Fruit fly (Drosophila melanogaster): ENCODE measurements around the gene nis.
A peak's percentile ranks its signal among the peaks of the same experiment; 100 is the strongest.

nis gene

DNA sequence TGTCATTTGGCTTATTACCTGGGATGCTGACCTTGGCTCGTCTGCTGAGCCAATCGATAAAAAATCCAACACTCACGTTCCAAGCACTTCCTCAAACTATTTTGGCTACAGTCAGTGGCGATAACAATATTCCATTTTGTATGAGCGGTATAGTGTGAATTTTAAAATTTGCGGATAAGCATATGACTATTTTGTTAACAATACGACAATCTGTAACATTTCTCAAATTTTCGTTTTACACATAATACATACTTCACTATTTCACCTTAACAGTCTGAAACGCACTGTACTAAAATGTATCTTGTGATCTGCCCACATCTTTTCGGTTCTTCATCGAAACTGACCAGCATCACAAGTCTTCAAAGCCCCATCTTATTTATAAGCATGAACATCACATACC is 7.7 kb downstream of the nis start (continued):
- TF ChIP-seq CG2116 (GFP tag; optimal IDR thresholded peaks at IDR 0.05) (no peak), CG9727 (GFP tag; optimal IDR thresholded peaks at IDR 0.05) (peak; percentile 33), scrt (GFP tag; optimal IDR thresholded peaks at IDR 0.05) (peak; percentile 72), ase (GFP tag; IDR thresholded peaks at IDR 0.05) (peak; percentile 63; the same call in 2 of the 3 replicates), Hmr (GFP tag; optimal IDR thresholded peaks at IDR 0.05) (peak; percentile 72), E2f1 (GFP tag; IDR thresholded peaks at IDR 0.05) (peak; percentile 73), NK7.1 (GFP tag; optimal IDR thresholded peaks at IDR 0.05) (peak; percentile 37), zfh2 (GFP tag; optimal IDR thresholded peaks at IDR 0.05) (peak; percentile 76), gfzf (GFP tag; optimal IDR thresholded peaks at IDR 0.05) (no peak), CG3838 (GFP tag; optimal IDR thresholded peaks at IDR 0.05) (no peak), wek (GFP tag; optimal IDR thresholded peaks at IDR 0.05) (no peak), sima (GFP tag; optimal IDR thresholded peaks at IDR 0.05) (no peak), crc (GFP tag; optimal IDR thresholded peaks at IDR 0.05) (peak; percentile 66), ci (GFP tag; IDR thresholded peaks at IDR 0.05) (peak; percentile 58; the same call in 2 of the 3 replicates), esg (GFP tag; conservative IDR thresholded peaks at IDR 0.05) (peak; percentile 65), CHES-1-like (GFP tag; optimal IDR thresholded peaks at IDR 0.05) (peak; percentile 48), run (tag; optimal IDR thresholded peaks at IDR 0.05) (peak; percentile 32), CG15479 (GFP tag; optimal IDR thresholded peaks at IDR 0.05) (no peak), CG7987 (GFP tag; optimal IDR thresholded peaks at IDR 0.05) (peak; percentile 32), CG32532 (GFP tag; IDR thresholded peaks at IDR 0.05) (peak; percentile 92), Myb (GFP tag; optimal IDR thresholded peaks at IDR 0.05) (peak; percentile 35), nmo (GFP tag; optimal IDR thresholded peaks at IDR 0.05) (peak; percentile 63), mirr (GFP tag; optimal IDR thresholded peaks at IDR 0.05) (peak; percentile 61), otp (GFP tag; IDR thresholded peaks at IDR 0.05) (0 out of 3 replicates have a peak, but pooled peaks have one; percentile 42), hth (optimal IDR thresholded peaks at IDR 0.05) (no peak), tll (GFP tag; optimal IDR thresholded peaks at IDR 0.05) (no peak), Nf-YB (GFP tag; optimal IDR thresholded peaks at IDR 0.05) (peak; percentile 32), CG31388 (GFP tag; optimal IDR thresholded peaks at IDR 0.05) (no peak), br (optimal IDR thresholded peaks at IDR 0.05) (no peak), Med (GFP tag) (peak; percentile 97), CG6175 (GFP tag; IDR thresholded peaks at IDR 0.05) (0 out of 3 replicates have a peak, but pooled peaks have one; percentile 38), NfI (GFP tag; optimal IDR thresholded peaks at IDR 0.05) (peak; percentile 69), CG10267 (tag; optimal IDR thresholded peaks at IDR 0.05) (peak; percentile 47), CG7271 (tag; optimal IDR thresholded peaks at IDR 0.05) (no peak), CG17568 (GFP tag; optimal IDR thresholded peaks at IDR 0.05) (peak; percentile 53), dan (GFP tag; IDR thresholded peaks at IDR 0.05) (no peak), CG11398 (GFP tag; optimal IDR thresholded peaks at IDR 0.05) (no peak), jigr1 (GFP tag; IDR thresholded peaks at IDR 0.05) (no peak), CG4282 (GFP tag; optimal IDR thresholded peaks at IDR 0.05) (no peak), H15 (GFP tag; IDR thresholded peaks at IDR 0.05) (peak; percentile 57; the same call in 1 of the 3 replicates), Dbx (GFP tag; IDR thresholded peaks at IDR 0.05) (peak; percentile 84), lab (GFP tag; optimal IDR thresholded peaks at IDR 0.05) (peak; percentile 86), Dad (GFP tag; optimal IDR thresholded peaks at IDR 0.05) (peak; percentile 50), Poxn (GFP tag; IDR thresholded peaks at IDR 0.05) (0 out of 2 replicates have a peak, but pooled peaks have one; percentile 10), kah (GFP tag; optimal IDR thresholded peaks at IDR 0.05) (peak; percentile 18), CG3995 (GFP tag; optimal IDR thresholded peaks at IDR 0.05) (peak; percentile 19), CG11247 (GFP tag; IDR thresholded peaks at IDR 0.05) (peak; percentile 65), CG43689 (GFP tag; IDR thresholded peaks at IDR 0.05) (0 out of 2 replicates have a peak, but pooled peaks have one; percentile 35), Side (GFP tag; optimal IDR thresholded peaks at IDR 0.05) (peak; percentile 63), zen2 (GFP tag; IDR thresholded peaks at IDR 0.05; ENCODE audit: partially characterized antibody) (no peak), nerfin-1 (tag; optimal IDR thresholded peaks at IDR 0.05) (no peak)
